Worm (Caenorhabditis elegans) whole organism, mixed stage, embryonic: ENCODE measurements around the gene T08B1.1.

Experiments
- bed-3 ChIP-seq: fragments of 200-800 bp; sonication (Bioruptor generic); optimal IDR thresholded peaks from 3 replicates; lab custom pipeline; 2018; ENCODE audit warnings: mild to moderate bottlenecking, missing genetic modification characterization, moderate library complexity, missing compliant biosample characterization
- lin-32 ChIP-seq: fragments of 200-800 bp; sonication (Bioruptor generic); optimal IDR thresholded peaks from 2 replicates; lab custom pipeline; 2018; ENCODE audit warnings: mild to moderate bottlenecking, missing genetic modification characterization, missing compliant biosample characterization
- nhr-237 ChIP-seq: fragments of 150-350 bp; optimal IDR thresholded peaks from 2 replicates; lab custom pipeline; 2014; ENCODE audit warnings: missing biosample characterization, missing genetic modification characterization
- nhr-76 ChIP-seq: sonication (generic microtip); optimal IDR thresholded peaks from 2 replicates; lab custom pipeline; 2017; ENCODE audit warnings: missing biosample characterization, missing genetic modification characterization
- pha-4 ChIP-seq: fragments of 150-350 bp; optimal IDR thresholded peaks from 2 replicates; lab custom pipeline; 2018; ENCODE audit warnings: missing biosample characterization, missing genetic modification reagents, missing genetic modification characterization
- sem-2 ChIP-seq: fragments of 200-800 bp; sonication (Bioruptor generic); optimal IDR thresholded peaks from 2 replicates; lab custom pipeline; 2018; ENCODE audit warnings: mild to moderate bottlenecking, missing genetic modification characterization, missing compliant biosample characterization
- snpc-4 ChIP-seq: fragments of 150-350 bp; optimal IDR thresholded peaks from 2 replicates; lab custom pipeline; 2014; ENCODE audit warnings: missing biosample characterization, missing genetic modification characterization
- unc-39 ChIP-seq: fragments of 150-350 bp; optimal IDR thresholded peaks from 2 replicates; lab custom pipeline; 2014; ENCODE audit warnings: missing biosample characterization, missing genetic modification characterization
- unc-62 ChIP-seq: fragments of 150-350 bp; optimal IDR thresholded peaks from 2 replicates; lab custom pipeline; 2014; ENCODE audit warnings: missing biosample characterization, missing genetic modification reagents, missing genetic modification characterization
- ztf-11 ChIP-seq: fragments of 150-350 bp; optimal IDR thresholded peaks from 2 replicates; lab custom pipeline; 2014; ENCODE audit warnings: missing biosample characterization, missing genetic modification characterization

- no peak for TF ChIP-seq nhr-237 (tag; lab: Kevin White, UChicago)
- TF ChIP-seq sem-2: no peak
- TF ChIP-seq ztf-11 (tag; lab: Kevin White, UChicago): no peak
- TF ChIP-seq bed-3 (GFP tag; lab: Kevin White, UChicago): no peak
- no peak for TF ChIP-seq lin-32 (GFP tag; lab: Kevin White, UChicago)
- no peak for TF ChIP-seq unc-39 (tag; lab: Kevin White, UChicago)
- TF ChIP-seq pha-4 (tag; lab: Kevin White, UChicago): no peak
- TF ChIP-seq snpc-4: no peak
- TF ChIP-seq nhr-76 (tag; lab: Kevin White, UChicago): no peak
- TF ChIP-seq unc-62 (GFP tag; lab: Kevin White, UChicago): no peak
Observed at ce11 chrV:1935494-1935893, 51.4 kb downstream of the T08B1.1 start.
